Worm (Caenorhabditis elegans) whole organism, early embryonic: ENCODE data around the gene acr-15.

Source experiments
- B0310.2 ChIP-seq: sonication (generic microtip); optimal IDR thresholded peaks from 2 replicates; lab custom pipeline; 2016; ENCODE audit warnings: mild to moderate bottlenecking, missing genetic modification characterization, missing compliant biosample characterization
- F13C5.2 ChIP-seq: sonication (generic microtip); optimal IDR thresholded peaks from 2 replicates; lab custom pipeline; 2017; ENCODE audit warnings: mild to moderate bottlenecking, missing genetic modification characterization, inconsistent platforms, missing compliant biosample characterization
- aly-1 ChIP-seq: sonication (generic microtip); optimal IDR thresholded peaks from 2 replicates; lab custom pipeline; 2016; ENCODE audit warnings: missing genetic modification characterization, missing compliant biosample characterization
- ama-1 ChIP-seq: fragments of 150-350 bp; optimal IDR thresholded peaks from 2 replicates; lab custom pipeline; 2014
- ceh-13 ChIP-seq: fragments of 200-800 bp; sonication (Bioruptor generic); optimal IDR thresholded peaks from 2 replicates; lab custom pipeline; 2018; ENCODE audit warnings: mild to moderate bottlenecking, missing genetic modification characterization, missing compliant biosample characterization
- ceh-36 ChIP-seq: sonication (generic microtip); optimal IDR thresholded peaks from 2 replicates; lab custom pipeline; 2016; ENCODE audit warnings: missing genetic modification characterization, inconsistent platforms, missing compliant biosample characterization
- ets-7 ChIP-seq: sonication (generic microtip); optimal IDR thresholded peaks from 2 replicates; lab custom pipeline; 2016; ENCODE audit warnings: missing genotype, missing genetic modification characterization, missing compliant biosample characterization
- flt-1 ChIP-seq: fragments of 200-800 bp; sonication (Bioruptor generic); IDR thresholded peaks from 2 replicates; pipeline ENCODE4 v1.3.6; 2022; ENCODE audit warnings: missing genetic modification characterization, missing compliant biosample characterization
- hmbx-1 ChIP-seq: sonication (generic microtip); optimal IDR thresholded peaks from 2 replicates; lab custom pipeline; 2016; ENCODE audit warnings: mild to moderate bottlenecking, missing genetic modification characterization, missing compliant biosample characterization
- hmg-4 ChIP-seq: fragments of 200-800 bp; sonication (Bioruptor generic); optimal IDR thresholded peaks from 2 replicates; lab custom pipeline; 2018; ENCODE audit warnings: mild to moderate bottlenecking, missing genetic modification characterization, missing compliant biosample characterization
- hnd-1 ChIP-seq: sonication (generic microtip); optimal IDR thresholded peaks from 2 replicates; lab custom pipeline; 2016; ENCODE audit warnings: missing genetic modification characterization, missing compliant biosample characterization
- pes-1 ChIP-seq: fragments of 200-800 bp; sonication (Bioruptor generic); IDR thresholded peaks from 2 replicates; pipeline ENCODE4 v1.3.6; 2022; ENCODE audit warnings: missing genetic modification reagents, missing genetic modification characterization, missing compliant biosample characterization
- scrt-1 ChIP-seq: fragments of 200-800 bp; sonication (Bioruptor generic); IDR thresholded peaks from 2 replicates; pipeline ENCODE4 v1.3.6; 2022; ENCODE audit warnings: missing genetic modification characterization, missing compliant biosample characterization
- sea-1 ChIP-seq: fragments of 200-800 bp; sonication (Bioruptor generic); conservative IDR thresholded peaks from 2 replicates; pipeline ENCODE4 v1.3.6; 2022; ENCODE audit warnings: missing genetic modification characterization, missing compliant biosample characterization
- tbx-11 ChIP-seq: fragments of 200-800 bp; sonication (Bioruptor generic); IDR thresholded peaks from 2 replicates; pipeline ENCODE4 v1.3.6; 2022; ENCODE audit warnings: missing genetic modification characterization, missing compliant biosample characterization
- tbx-37 ChIP-seq: fragments of 200-800 bp; sonication (Bioruptor generic); conservative IDR thresholded peaks from 2 replicates; pipeline ENCODE4 v1.3.6; 2022; ENCODE audit warnings: missing genetic modification reagents, missing genetic modification characterization, missing compliant biosample characterization
- tra-4 ChIP-seq: sonication (generic microtip); optimal IDR thresholded peaks from 2 replicates; lab custom pipeline; 2017; ENCODE audit warnings: missing genetic modification characterization, missing compliant biosample characterization

Gene acr-15

DNA sequence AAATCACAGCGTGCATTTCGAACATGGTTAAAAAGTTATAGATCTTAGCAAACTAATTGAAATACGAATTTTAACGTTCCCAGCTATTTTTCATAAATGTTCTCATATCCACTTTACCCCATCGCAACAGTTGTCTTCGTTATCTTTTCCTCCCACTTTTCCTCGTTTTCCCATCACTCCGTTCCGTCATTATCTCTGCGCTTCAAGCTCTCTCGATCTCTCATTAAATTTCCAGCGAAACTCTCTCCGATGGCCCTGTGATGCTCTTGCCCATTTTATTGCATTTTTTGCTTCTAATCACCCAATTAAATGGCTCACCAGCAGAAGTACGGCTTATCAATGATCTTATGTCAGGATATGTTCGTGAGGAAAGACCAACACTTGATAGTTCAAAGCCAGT is at the start of gene acr-15:
Gene acr-15 (plus strand): TSS at position 236 of the 400 bp plus-strand sequence.
- TF ChIP-seq F13C5.2 (tag; lab: Kevin White, UChicago): no peak
- no peak for TF ChIP-seq B0310.2 (tag; lab: Kevin White, UChicago)
- TF ChIP-seq ama-1 (lab: Kevin White, UChicago): no peak
- TF ChIP-seq aly-1 (tag; lab: Kevin White, UChicago): no peak
- TF ChIP-seq ceh-36 (tag; lab: Kevin White, UChicago): no peak
- TF ChIP-seq tbx-11 (GFP tag; lab: Robert Waterston, UW): no peak
- TF ChIP-seq ets-7 (tag; lab: Kevin White, UChicago): no peak
- TF ChIP-seq ceh-13 (GFP tag; lab: Kevin White, UChicago): no peak
- no peak for TF ChIP-seq tbx-37 (GFP tag; lab: Robert Waterston, UW)
- TF ChIP-seq flt-1 (GFP tag; lab: Robert Waterston, UW): no peak
- TF ChIP-seq sea-1 (GFP tag; lab: Robert Waterston, UW): no peak
- TF ChIP-seq hmg-4 (GFP tag; lab: Kevin White, UChicago): no peak
- no peak for TF ChIP-seq hnd-1 (tag; lab: Kevin White, UChicago)
- no peak for TF ChIP-seq pes-1 (GFP tag; lab: Robert Waterston, UW)
- no peak for TF ChIP-seq tra-4 (tag; lab: Kevin White, UChicago)

DNA sequence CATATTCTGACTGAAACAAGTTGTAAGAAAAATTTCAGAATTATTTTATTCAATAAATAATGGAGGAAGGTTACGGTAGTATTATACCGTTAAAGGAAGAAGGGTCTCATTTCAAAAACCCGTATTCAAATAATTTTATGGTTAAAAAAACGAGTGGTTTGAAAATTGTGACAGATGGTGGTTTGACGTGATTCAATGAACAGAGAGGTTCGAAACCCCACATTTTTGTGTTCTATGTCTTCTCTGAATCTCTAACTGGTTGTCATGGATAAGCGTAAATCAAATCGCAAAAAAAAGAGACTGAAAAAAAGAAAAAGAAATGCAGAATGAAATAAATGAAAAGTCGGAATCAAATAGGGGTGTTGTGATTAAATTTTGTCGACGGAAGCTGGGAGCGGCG is 45.2 kb upstream of the acr-15 start, which contains the start of gene ZK994.6:
Gene ZK994.6 (minus strand): TSS at position 101 of the 400 bp plus-strand sequence.
- no peak for TF ChIP-seq sea-1 (GFP tag; lab: Robert Waterston, UW)
- TF ChIP-seq hmbx-1 (tag; lab: Kevin White, UChicago): no peak
- TF ChIP-seq tbx-11 (GFP tag; lab: Robert Waterston, UW): no peak
- no peak for TF ChIP-seq scrt-1
- no peak for TF ChIP-seq ceh-13 (GFP tag; lab: Kevin White, UChicago)
- TF ChIP-seq ets-7 (tag; lab: Kevin White, UChicago): no peak
- TF ChIP-seq pes-1 (GFP tag; lab: Robert Waterston, UW): no peak
- TF ChIP-seq B0310.2 (tag; lab: Kevin White, UChicago): no peak
- TF ChIP-seq aly-1 (tag; lab: Kevin White, UChicago): no peak
- TF ChIP-seq flt-1 (GFP tag; lab: Robert Waterston, UW): no peak
- TF ChIP-seq tbx-37 (GFP tag; lab: Robert Waterston, UW): no peak
- no peak for TF ChIP-seq ama-1 (lab: Kevin White, UChicago)
- TF ChIP-seq F13C5.2 (tag; lab: Kevin White, UChicago): no peak
- no peak for TF ChIP-seq ceh-36 (tag; lab: Kevin White, UChicago)
- no peak for TF ChIP-seq tra-4 (tag; lab: Kevin White, UChicago)
- TF ChIP-seq hmg-4 (GFP tag; lab: Kevin White, UChicago): no peak

DNA sequence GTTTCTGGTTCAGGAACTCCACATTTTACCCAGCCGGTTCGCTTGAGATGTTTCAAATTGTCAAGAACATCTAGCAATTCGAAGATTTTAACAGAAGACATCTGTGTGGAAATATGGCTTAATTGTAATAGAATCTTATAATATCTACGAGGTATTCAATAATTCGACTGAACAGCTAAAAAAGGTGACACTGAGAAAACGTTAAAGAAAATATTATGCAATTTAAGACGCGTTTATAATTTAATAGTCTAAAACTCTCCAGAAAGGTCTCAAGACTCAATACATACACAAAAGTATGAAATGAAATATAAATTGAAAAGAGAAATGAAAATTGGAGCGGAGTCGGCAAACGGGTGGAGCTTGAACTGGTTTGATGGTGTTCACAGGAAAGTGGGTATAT is 39.1 kb upstream of the acr-15 start, which contains the start of gene F45F2.9:
Gene F45F2.9 (minus strand): TSS at position 101 of the 400 bp plus-strand sequence.
- TF ChIP-seq ama-1 (lab: Kevin White, UChicago) (no peak), ets-7 (tag; lab: Kevin White, UChicago) (no peak), sea-1 (GFP tag; lab: Robert Waterston, UW) (no peak), tbx-37 (GFP tag; lab: Robert Waterston, UW) (no peak), aly-1 (tag; lab: Kevin White, UChicago) (no peak)

DNA sequence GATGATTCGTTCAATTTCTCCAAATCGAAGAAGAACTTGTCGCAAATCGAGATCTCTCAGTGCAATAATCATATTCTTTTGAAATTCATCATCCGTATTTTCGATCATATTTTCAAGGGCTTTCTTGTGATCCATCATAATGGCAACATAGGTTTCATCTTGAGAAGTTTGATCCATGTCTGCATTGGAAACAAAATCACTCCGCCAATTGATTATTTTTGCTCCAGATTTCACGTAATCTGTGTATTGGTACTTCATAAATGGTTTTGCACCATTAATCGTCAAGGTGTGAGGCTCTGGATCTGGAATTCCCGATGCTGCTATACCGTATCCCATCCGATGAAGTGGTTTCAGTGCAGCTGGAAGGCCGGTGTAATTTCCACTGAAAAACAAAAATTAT is 36.1 kb upstream of the acr-15 start:
- TF ChIP-seq tbx-37 (GFP tag; lab: Robert Waterston, UW): no peak
- TF ChIP-seq pes-1 (GFP tag; lab: Robert Waterston, UW): no peak
- TF ChIP-seq hmg-4 (GFP tag; lab: Kevin White, UChicago): no peak
- no peak for TF ChIP-seq ceh-13 (GFP tag; lab: Kevin White, UChicago)
- no peak for TF ChIP-seq tbx-11 (GFP tag; lab: Robert Waterston, UW)
- TF ChIP-seq hmbx-1 (tag; lab: Kevin White, UChicago): no peak
- no peak for TF ChIP-seq tra-4 (tag; lab: Kevin White, UChicago)
- TF ChIP-seq scrt-1: no peak
- no peak for TF ChIP-seq ets-7 (tag; lab: Kevin White, UChicago)
- no peak for TF ChIP-seq sea-1 (GFP tag; lab: Robert Waterston, UW)
- no peak for TF ChIP-seq ceh-36 (tag; lab: Kevin White, UChicago)

DNA sequence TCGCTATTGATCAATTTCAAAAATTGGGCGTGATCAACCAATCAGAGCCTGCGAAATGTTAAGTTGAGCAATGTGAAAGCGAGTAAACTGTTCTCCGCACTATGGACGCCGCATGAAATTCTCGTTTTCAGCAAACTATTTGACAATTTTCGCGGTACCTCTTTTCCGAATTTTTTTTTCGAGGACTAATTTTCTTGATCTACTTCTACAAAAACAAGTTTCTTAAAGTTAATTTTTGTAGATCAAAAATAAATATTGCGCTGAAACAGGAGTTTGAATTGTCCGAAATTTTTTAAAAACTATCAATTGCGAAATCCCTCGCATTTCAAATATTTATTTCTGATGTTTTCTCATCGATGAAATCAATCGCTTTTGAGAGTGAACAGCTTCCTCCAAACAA is 34.8 kb upstream of the acr-15 start:
- no peak for TF ChIP-seq hmg-4 (GFP tag; lab: Kevin White, UChicago)
- no peak for TF ChIP-seq ceh-13 (GFP tag; lab: Kevin White, UChicago)
- TF ChIP-seq flt-1 (GFP tag; lab: Robert Waterston, UW): no peak
- TF ChIP-seq sea-1 (GFP tag; lab: Robert Waterston, UW): no peak
- no peak for TF ChIP-seq tra-4 (tag; lab: Kevin White, UChicago)
- TF ChIP-seq scrt-1: no peak
- TF ChIP-seq tbx-37 (GFP tag; lab: Robert Waterston, UW): no peak
- TF ChIP-seq pes-1 (GFP tag; lab: Robert Waterston, UW): no peak
- TF ChIP-seq ceh-36 (tag; lab: Kevin White, UChicago): no peak
- no peak for TF ChIP-seq hmbx-1 (tag; lab: Kevin White, UChicago)
- no peak for TF ChIP-seq tbx-11 (GFP tag; lab: Robert Waterston, UW)
- TF ChIP-seq ets-7 (tag; lab: Kevin White, UChicago): no peak
- no peak for TF ChIP-seq F13C5.2 (tag; lab: Kevin White, UChicago)
- TF ChIP-seq aly-1 (tag; lab: Kevin White, UChicago): no peak

DNA sequence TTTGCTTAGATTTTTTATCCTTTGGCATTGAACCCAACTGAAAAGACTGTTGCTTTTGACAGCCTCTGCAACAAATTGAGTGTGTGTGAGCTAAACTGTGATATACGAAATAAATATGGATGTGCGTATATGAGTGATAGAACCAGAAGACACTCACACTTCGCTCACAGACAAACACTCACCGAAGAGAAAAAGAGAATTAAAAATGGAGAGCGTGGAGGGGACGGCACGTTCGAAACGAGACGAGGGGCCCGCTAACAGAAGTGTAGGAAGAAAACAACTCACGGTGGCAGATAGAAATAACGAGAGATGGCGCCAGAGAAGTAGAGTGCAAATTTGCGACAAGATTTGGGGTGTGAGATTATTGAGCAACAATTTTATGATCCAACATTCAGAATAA is 34.2 kb upstream of the acr-15 start:
- TF ChIP-seq hnd-1 (tag; lab: Kevin White, UChicago): no peak
- TF ChIP-seq sea-1 (GFP tag; lab: Robert Waterston, UW): no peak
- no peak for TF ChIP-seq tbx-37 (GFP tag; lab: Robert Waterston, UW)
- no peak for TF ChIP-seq scrt-1
- no peak for TF ChIP-seq ama-1 (lab: Kevin White, UChicago)
- no peak for TF ChIP-seq pes-1 (GFP tag; lab: Robert Waterston, UW)
- no peak for TF ChIP-seq hmg-4 (GFP tag; lab: Kevin White, UChicago)
- TF ChIP-seq tra-4 (tag; lab: Kevin White, UChicago): no peak
- TF ChIP-seq aly-1 (tag; lab: Kevin White, UChicago): no peak
- TF ChIP-seq hmbx-1 (tag; lab: Kevin White, UChicago): no peak
- TF ChIP-seq F13C5.2 (tag; lab: Kevin White, UChicago): no peak
- TF ChIP-seq ceh-13 (GFP tag; lab: Kevin White, UChicago): no peak
- TF ChIP-seq flt-1 (GFP tag; lab: Robert Waterston, UW): no peak
